Fruit fly (Drosophila melanogaster) whole organism, embryonic: ENCODE data around the gene Tbcd.

ENCODE experiments used
- Ada2b ChIP-seq: fragments of 200-800 bp; sonication (Bioruptor generic); IDR thresholded peaks from 2 replicates; pipeline ENCODE4 v1.3.6; 2022; ENCODE audit warnings: missing biosample characterization, missing genetic modification characterization
- Antp ChIP-seq: fragments of 200-800 bp; sonication (Bioruptor generic); optimal IDR thresholded peaks from 3 replicates; lab custom pipeline; 2016; ENCODE audit warnings: missing biosample characterization, missing genetic modification characterization
- Atf-2 ChIP-seq: fragments of 200-800 bp; sonication (Bioruptor generic); optimal IDR thresholded peaks from 2 replicates; lab custom pipeline; 2016; ENCODE audit warnings: missing biosample characterization, missing genetic modification characterization
- Blimp-1 ChIP-seq: fragments of 200-800 bp; sonication (Bioruptor generic); optimal IDR thresholded peaks from 3 replicates; lab custom pipeline; 2018; ENCODE audit warnings: missing biosample characterization, missing genetic modification characterization, mild to moderate bottlenecking, moderate library complexity, missing genetic modification reagents
- BtbVII ChIP-seq: fragments of 200-800 bp; sonication (Bioruptor generic); optimal IDR thresholded peaks from 3 replicates; lab custom pipeline; 2017; ENCODE audit warnings: missing biosample characterization, mild to moderate bottlenecking, missing genetic modification characterization
- Bteb2 ChIP-seq: fragments of 200-800 bp; sonication (Bioruptor generic); optimal IDR thresholded peaks from 2 replicates; lab custom pipeline; 2016; ENCODE audit warnings: missing biosample characterization, missing genetic modification characterization
- CG10462 ChIP-seq: fragments of 200-800 bp; sonication (Bioruptor generic); optimal IDR thresholded peaks from 2 replicates; lab custom pipeline; 2016; ENCODE audit warnings: missing biosample characterization, missing genetic modification characterization
- CG10979 ChIP-seq: fragments of 200-800 bp; sonication (Bioruptor generic); optimal IDR thresholded peaks from 2 replicates; lab custom pipeline; 2018; ENCODE audit warnings: missing biosample characterization, mild to moderate bottlenecking, missing genetic modification characterization, moderate library complexity
- CG11247 ChIP-seq: fragments of 200-800 bp; sonication (Bioruptor generic); IDR thresholded peaks from 2 replicates; pipeline ENCODE4 v1.3.6; 2022; ENCODE audit warnings: missing biosample characterization, missing genetic modification characterization
- CG11456 ChIP-seq: fragments of 200-800 bp; sonication (Bioruptor generic); IDR thresholded peaks from 3 replicates; pipeline ENCODE4 v1.3.6; 2022; ENCODE audit warnings: missing biosample characterization, missing genetic modification characterization
- CG12155 ChIP-seq: fragments of 200-800 bp; sonication (Bioruptor generic); optimal IDR thresholded peaks from 3 replicates; lab custom pipeline; 2016; ENCODE audit warnings: missing biosample characterization, missing genetic modification characterization
- CG12659 ChIP-seq: fragments of 200-800 bp; sonication (Bioruptor generic); optimal IDR thresholded peaks from 3 replicates; lab custom pipeline; 2017; ENCODE audit warnings: mild to moderate bottlenecking, missing biosample characterization, missing genetic modification reagents, missing genetic modification characterization
- CG17385 ChIP-seq: fragments of 200-800 bp; sonication (Bioruptor generic); optimal IDR thresholded peaks from 3 replicates; lab custom pipeline; 2018; ENCODE audit warnings: missing biosample characterization, mild to moderate bottlenecking, missing genetic modification characterization
- CG17829 ChIP-seq: fragments of 200-800 bp; optimal IDR thresholded peaks from 2 replicates; lab custom pipeline; 2019; ENCODE audit warnings: missing biosample characterization, mild to moderate bottlenecking, missing genetic modification characterization, moderate library complexity
- CG31224 ChIP-seq: fragments of 200-800 bp; sonication (Bioruptor generic); IDR thresholded peaks from 2 replicates; pipeline ENCODE4 v1.3.6; 2022; ENCODE audit warnings: missing biosample characterization, missing genetic modification characterization
- CG4328 ChIP-seq: fragments of 200-800 bp; sonication (Bioruptor generic); optimal IDR thresholded peaks from 3 replicates; lab custom pipeline; 2017; ENCODE audit warnings: missing biosample characterization, missing genetic modification reagents, missing genetic modification characterization
- CG4730 ChIP-seq: fragments of 200-800 bp; sonication (Bioruptor generic); IDR thresholded peaks from 2 replicates; pipeline ENCODE4 v1.3.6; 2022; ENCODE audit warnings: missing biosample characterization, missing genetic modification characterization
- CG7556 ChIP-seq: fragments of 200-800 bp; sonication (Bioruptor generic); optimal IDR thresholded peaks from 2 replicates; lab custom pipeline; 2017; ENCODE audit warnings: missing biosample characterization, mild to moderate bottlenecking, missing genetic modification characterization
- CG7786 ChIP-seq: fragments of 200-800 bp; sonication (Bioruptor generic); optimal IDR thresholded peaks from 2 replicates; lab custom pipeline; 2016; ENCODE audit warnings: missing biosample characterization, missing genetic modification characterization
- CG8281 ChIP-seq: fragments of 200-800 bp; sonication (Bioruptor generic); optimal IDR thresholded peaks from 2 replicates; lab custom pipeline; 2018; ENCODE audit warnings: missing biosample characterization, mild to moderate bottlenecking, missing genetic modification characterization, moderate library complexity
- CG8290 ChIP-seq, 3 experiments: fragments of 200-800 bp; sonication (Bioruptor generic); optimal IDR thresholded peaks; 2 replicates each; lab custom pipeline; 2016 to 2019; ENCODE audit warnings: missing biosample characterization in 3 of 3, missing genetic modification characterization in 3 of 3, mild to moderate bottlenecking in 2 of 3, moderate library complexity in 1 of 3
- Dll ChIP-seq: fragments of 200-800 bp; sonication (Bioruptor generic); IDR thresholded peaks from 4 replicates; pipeline ENCODE4 v1.3.6; 2022; ENCODE audit warnings: missing biosample characterization, missing genetic modification characterization; ENCODE audit not compliant: partially characterized antibody
- HLH3B ChIP-seq: fragments of 200-800 bp; sonication (Bioruptor generic); IDR thresholded peaks from 2 replicates; pipeline ENCODE4 v1.3.6; 2022; ENCODE audit warnings: missing biosample characterization, missing genetic modification characterization
- Jarid2 ChIP-seq: fragments of 200-800 bp; sonication (Bioruptor generic); optimal IDR thresholded peaks from 3 replicates; lab custom pipeline; 2017; ENCODE audit warnings: mild to moderate bottlenecking, missing biosample characterization, missing genetic modification reagents, missing genetic modification characterization
- MBD-R2 ChIP-seq: fragments of 200-800 bp; sonication (Bioruptor generic); IDR thresholded peaks from 2 replicates; pipeline ENCODE4 v1.3.6; 2022; ENCODE audit warnings: missing biosample characterization, missing genetic modification characterization
- Med ChIP-seq: fragments of 200-800 bp; sonication (Bioruptor generic); peaks from one replicate; lab custom pipeline; 2016; ENCODE audit warnings: missing biosample characterization, missing genetic modification characterization, mild to moderate bottlenecking, inconsistent platforms, moderate library complexity
- Myb ChIP-seq: fragments of 200-800 bp; sonication (Bioruptor generic); optimal IDR thresholded peaks from 2 replicates; lab custom pipeline; 2016; ENCODE audit warnings: missing biosample characterization, missing genetic modification characterization
- Oli ChIP-seq: fragments of 200-800 bp; sonication (Bioruptor generic); optimal IDR thresholded peaks from 2 replicates; lab custom pipeline; 2018; ENCODE audit warnings: missing biosample characterization, mild to moderate bottlenecking, missing genetic modification characterization, moderate library complexity
- Ravus ChIP-seq: fragments of 200-800 bp; sonication (Bioruptor generic); IDR thresholded peaks from 2 replicates; pipeline ENCODE4 v1.3.6; 2022; ENCODE audit warnings: missing biosample characterization, missing genetic modification characterization
- Rfx ChIP-seq: fragments of 200-800 bp; sonication (Bioruptor generic); IDR thresholded peaks from 2 replicates; pipeline ENCODE4 v1.3.6; 2022; ENCODE audit warnings: missing biosample characterization, missing genetic modification characterization
- Sox100B ChIP-seq: fragments of 200-800 bp; sonication (Bioruptor generic); optimal IDR thresholded peaks from 3 replicates; lab custom pipeline; 2018; ENCODE audit warnings: missing biosample characterization, mild to moderate bottlenecking, missing genetic modification characterization
- Xrp1 ChIP-seq: fragments of 200-800 bp; sonication (Bioruptor generic); IDR thresholded peaks from 2 replicates; pipeline ENCODE4 v1.3.6; 2022; ENCODE audit warnings: missing biosample characterization, missing genetic modification characterization
- YL-1 ChIP-seq: fragments of 200-800 bp; sonication (Bioruptor generic); optimal IDR thresholded peaks from 3 replicates; lab custom pipeline; 2017; ENCODE audit warnings: missing biosample characterization, mild to moderate bottlenecking, missing genetic modification characterization
- chm ChIP-seq: fragments of 200-800 bp; sonication (Bioruptor generic); IDR thresholded peaks from 2 replicates; pipeline ENCODE4 v1.3.6; 2022; ENCODE audit warnings: missing biosample characterization, missing genetic modification characterization
- ci ChIP-seq: fragments of 200-800 bp; sonication (Bioruptor generic); IDR thresholded peaks from 3 replicates; pipeline ENCODE4 v1.3.6; 2022; ENCODE audit warnings: missing biosample characterization, missing genetic modification characterization
- cwo ChIP-seq: fragments of 200-800 bp; sonication (Bioruptor generic); optimal IDR thresholded peaks from 3 replicates; lab custom pipeline; 2017; ENCODE audit warnings: missing biosample characterization, missing genetic modification characterization, mild to moderate bottlenecking, moderate library complexity, missing genetic modification reagents
- da ChIP-seq: fragments of 200-800 bp; sonication (Bioruptor generic); optimal IDR thresholded peaks from 2 replicates; lab custom pipeline; 2016; ENCODE audit warnings: missing biosample characterization, missing genetic modification characterization
- dan ChIP-seq: fragments of 200-800 bp; sonication (Bioruptor generic); IDR thresholded peaks from 2 replicates; pipeline ENCODE4 v1.3.6; 2022; ENCODE audit warnings: missing biosample characterization, missing genetic modification characterization
- fd3F ChIP-seq: fragments of 200-800 bp; sonication (Bioruptor generic); optimal IDR thresholded peaks from 2 replicates; lab custom pipeline; 2018; ENCODE audit warnings: missing biosample characterization, mild to moderate bottlenecking, missing genetic modification characterization, moderate library complexity
- ind ChIP-seq: fragments of 200-800 bp; sonication (Bioruptor generic); optimal IDR thresholded peaks from 3 replicates; lab custom pipeline; 2016; ENCODE audit warnings: missing biosample characterization, missing genetic modification characterization
- lola ChIP-seq, 3 experiments: fragments of >200 bp in 2 of 3; fragments of 200-800 bp in 1 of 3; sonication (Bioruptor generic) in 1 of 3; optimal IDR thresholded peaks; 2 replicates each; lab custom pipeline; 2017 to 2019; ENCODE audit warnings: missing biosample characterization in 3 of 3, missing genetic modification characterization in 3 of 3, mild to moderate bottlenecking in 1 of 3, moderate library complexity in 1 of 3
- mam ChIP-seq: fragments of 200-800 bp; sonication (Bioruptor generic); optimal IDR thresholded peaks from 3 replicates; lab custom pipeline; 2016; ENCODE audit warnings: missing biosample characterization, missing genetic modification characterization
- mirr ChIP-seq: fragments of 200-800 bp; sonication (Bioruptor generic); optimal IDR thresholded peaks from 3 replicates; lab custom pipeline; 2018; ENCODE audit warnings: missing biosample characterization, mild to moderate bottlenecking, missing genetic modification characterization
- sd ChIP-seq: fragments of 200-800 bp; sonication (Bioruptor generic); optimal IDR thresholded peaks from 3 replicates; lab custom pipeline; 2018; ENCODE audit warnings: missing biosample characterization, mild to moderate bottlenecking, missing genetic modification characterization, moderate library complexity
- sisA ChIP-seq: fragments of 200-800 bp; sonication (Bioruptor generic); IDR thresholded peaks from 2 replicates; pipeline ENCODE4 v1.3.6; 2022; ENCODE audit warnings: missing biosample characterization, missing genetic modification characterization
- tup ChIP-seq: fragments of 200-800 bp; sonication (Bioruptor generic); optimal IDR thresholded peaks from 2 replicates; lab custom pipeline; 2016; ENCODE audit warnings: missing biosample characterization, mild to moderate bottlenecking, missing genetic modification characterization, moderate library complexity
- unpg ChIP-seq: fragments of 200-800 bp; sonication (Bioruptor generic); optimal IDR thresholded peaks from 3 replicates; lab custom pipeline; 2018; ENCODE audit warnings: missing biosample characterization, mild to moderate bottlenecking, missing genetic modification characterization, moderate library complexity
- vnd ChIP-seq: fragments of 200-800 bp; sonication (Bioruptor generic); IDR thresholded peaks from 3 replicates; pipeline ENCODE4 v1.3.6; 2022; ENCODE audit warnings: missing biosample characterization, missing genetic modification characterization; ENCODE audit not compliant: partially characterized antibody
- vvl ChIP-seq: fragments of 200-800 bp; sonication (Bioruptor generic); IDR thresholded peaks from 2 replicates; pipeline ENCODE4 v1.3.6; 2022; ENCODE audit warnings: missing biosample characterization, missing genetic modification characterization

The Tbcd gene

dm6 chr2L:2175930-2176643, 28.8 kb downstream of the Tbcd start (continued):
- TF ChIP-seq CG11456 (no peak), lola (GFP tag; optimal IDR thresholded peaks at IDR 0.05; lab: Kevin White, UChicago) (no peak), Blimp-1 (GFP tag; lab: Kevin White, UChicago) (peak; percentile 18), dan (no peak), HLH3B (GFP tag; lab: Robert Waterston, UW) (0 out of 2 replicates have a peak, but pooled peaks have one; percentile 40), CG10462 (no peak), Atf-2 (GFP tag; lab: Kevin White, UChicago) (no peak), BtbVII (no peak), Jarid2 (GFP tag; lab: Kevin White, UChicago) (peak; percentile 15), CG31224 (GFP tag; lab: Robert Waterston, UW) (peak; percentile 50), vvl (GFP tag; lab: Robert Waterston, UW) (no peak), cwo (peak; percentile 68), Ravus (GFP tag; lab: Robert Waterston, UW) (no peak; the same call in 1 of the 2 replicates), CG12155 (GFP tag; lab: Kevin White, UChicago) (peak; percentile 45), Sox100B (peak; percentile 45), Oli (peak; percentile 65), Rfx (GFP tag; lab: Robert Waterston, UW) (no peak; the same call in none of the 2 replicates), CG7556 (peak; percentile 72), CG17385 (no peak), Bteb2 (GFP tag; lab: Kevin White, UChicago) (peak; percentile 35), YL-1 (GFP tag; lab: Kevin White, UChicago) (no peak), CG7786 (GFP tag; lab: Kevin White, UChicago) (peak; percentile 13), CG8290 (GFP tag; optimal IDR thresholded peaks at IDR 0.05; lab: Kevin White, UChicago) (no peak), CG8290 (tag; optimal IDR thresholded peaks at IDR 0.05; lab: Kevin White, UChicago) (peak in 1 of 2 experiments; percentile 18), Dll (GFP tag; lab: Robert Waterston, UW) (no peak), sisA (no peak), MBD-R2 (GFP tag; lab: Robert Waterston, UW) (no peak), tup (no peak), da (no peak), Ada2b (peak; percentile 42; the same call in 1 of the 2 replicates), Med (GFP tag; lab: Kevin White, UChicago) (peak; percentile 83), mirr (GFP tag; lab: Kevin White, UChicago) (no peak), vnd (GFP tag; lab: Robert Waterston, UW) (no peak), Antp (GFP tag; lab: Kevin White, UChicago) (no peak), Xrp1 (peak; percentile 25; the same call in 1 of the 2 replicates), chm (no peak), CG4328 (GFP tag; lab: Kevin White, UChicago) (no peak), ci (GFP tag; lab: Robert Waterston, UW) (0 out of 3 replicates have a peak, but pooled peaks have one; percentile 10), CG4730 (GFP tag; lab: Robert Waterston, UW) (0 out of 2 replicates have a peak, but pooled peaks have one; percentile 31), unpg (peak; percentile 57), fd3F (GFP tag; lab: Kevin White, UChicago) (peak; percentile 33), CG8281 (peak; percentile 17), CG12659 (GFP tag; lab: Kevin White, UChicago) (peak; percentile 67), CG11247 (GFP tag; lab: Robert Waterston, UW) (no peak; the same call in 1 of the 2 replicates), CG10979 (tag; lab: Kevin White, UChicago) (no peak), ind (GFP tag; lab: Kevin White, UChicago) (peak; percentile 24), Myb (GFP tag; lab: Kevin White, UChicago) (no peak), mam (GFP tag; lab: Kevin White, UChicago) (no peak), sd (no peak), CG17829 (peak; percentile 35)
